Fruit fly (Drosophila melanogaster): ENCODE results near the gene by.

by gene

DNA sequence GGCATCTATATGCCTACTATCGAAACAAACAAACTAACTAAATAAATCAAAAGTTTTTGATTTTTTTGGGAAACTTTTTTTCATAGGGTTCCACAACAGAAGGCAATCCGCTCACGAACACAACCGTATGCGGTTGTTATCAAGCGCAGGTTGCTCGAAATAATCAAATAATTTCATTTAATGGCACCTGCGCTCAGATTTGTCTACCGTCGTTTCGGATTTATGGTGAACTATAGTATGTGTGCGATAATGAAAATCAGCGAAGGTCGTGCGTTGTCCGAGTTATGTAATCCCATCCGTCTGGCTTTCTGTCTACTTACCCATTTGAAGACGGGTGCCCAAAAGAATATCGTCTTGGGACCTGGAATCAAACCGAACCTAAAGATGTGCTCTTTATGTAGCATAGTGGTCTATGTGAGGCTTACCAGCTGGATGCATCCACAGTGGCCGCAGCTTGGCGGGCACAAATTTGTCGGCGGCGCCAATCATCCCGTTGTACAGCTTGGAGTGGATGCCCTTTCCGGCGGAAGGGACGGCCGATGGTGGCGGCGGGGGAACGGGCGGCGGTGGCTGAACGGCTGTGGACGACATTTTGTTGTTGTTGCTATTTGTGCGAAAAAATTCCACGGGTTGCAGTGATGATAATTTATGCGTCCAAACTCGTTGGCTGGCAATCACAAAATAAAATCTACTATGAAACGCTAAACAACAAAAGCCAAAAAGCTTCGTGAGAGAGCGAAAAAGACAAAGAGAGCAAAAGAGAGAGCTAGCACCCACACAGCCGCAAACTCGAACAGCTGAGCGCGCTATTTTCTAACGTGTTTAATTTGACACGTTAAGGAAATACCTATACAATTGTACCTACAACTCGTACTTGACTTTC is 40.4 kb upstream of the by start (continued):
- TF ChIP-seq Fer1 (GFP tag; optimal IDR thresholded peaks at IDR 0.05) (peak; percentile 11), CoRest (tag; optimal IDR thresholded peaks at IDR 0.05) (no peak), CG6854 (GFP tag; optimal IDR thresholded peaks at IDR 0.05) (no peak), inv (GFP tag; IDR thresholded peaks at IDR 0.05; ENCODE audit: partially characterized antibody) (peak; percentile 11; the same call in 1 of the 2 replicates), Doc2 (GFP tag; IDR thresholded peaks at IDR 0.05) (no peak), CG2889 (GFP tag; IDR thresholded peaks at IDR 0.05) (no peak), nerfin-1 (tag; optimal IDR thresholded peaks at IDR 0.05) (no peak), Tbp (GFP tag; optimal IDR thresholded peaks at IDR 0.05) (no peak), slbo (GFP tag; IDR thresholded peaks at IDR 0.05) (peak; percentile 19), CG17328 (GFP tag; IDR thresholded peaks at IDR 0.05) (0 out of 2 replicates have a peak, but pooled peaks have one; percentile 23), usp (GFP tag; optimal IDR thresholded peaks at IDR 0.05) (no peak), ash1 (GFP tag; optimal IDR thresholded peaks at IDR 0.05) (no peak), Dip2 (GFP tag; IDR thresholded peaks at IDR 0.05) (no peak), Nf-YC (tag; optimal IDR thresholded peaks at IDR 0.05) (no peak), dpn (GFP tag; optimal IDR thresholded peaks at IDR 0.05) (no peak), CG14965 (GFP tag; optimal IDR thresholded peaks at IDR 0.05; ENCODE audit: borderline replicate concordance) (no peak), CG18599 (GFP tag; optimal IDR thresholded peaks at IDR 0.05) (peak; percentile 19), CG33557 (GFP tag; optimal IDR thresholded peaks at IDR 0.05) (no peak), gt (GFP tag; IDR thresholded peaks at IDR 0.05) (no peak), Chrac-16 (GFP tag; optimal IDR thresholded peaks at IDR 0.05) (no peak), CG1024 (GFP tag; IDR thresholded peaks at IDR 0.05) (no peak), fru (optimal IDR thresholded peaks at IDR 0.05) (no peak), CG4360 (GFP tag; IDR thresholded peaks at IDR 0.05) (peak; percentile 79), Camta (GFP tag; optimal IDR thresholded peaks at IDR 0.05) (no peak), CG11247 (GFP tag; IDR thresholded peaks at IDR 0.05) (no peak), Nf-YB (GFP tag; optimal IDR thresholded peaks at IDR 0.05) (no peak), fd64A (GFP tag; optimal IDR thresholded peaks at IDR 0.05) (peak; percentile 21), grn (GFP tag; optimal IDR thresholded peaks at IDR 0.05) (peak; percentile 88), CG5953 (GFP tag; IDR thresholded peaks at IDR 0.05) (0 out of 2 replicates have a peak, but pooled peaks have one; percentile 26), H15 (GFP tag; IDR thresholded peaks at IDR 0.05) (no peak), CG4282 (GFP tag; optimal IDR thresholded peaks at IDR 0.05) (no peak), CG1832 (GFP tag; optimal IDR thresholded peaks at IDR 0.05) (no peak), HmgZ (tag; optimal IDR thresholded peaks at IDR 0.05) (peak; percentile 33), CG7556 (GFP tag; optimal IDR thresholded peaks at IDR 0.05) (no peak), exex (tag; optimal IDR thresholded peaks at IDR 0.05) (peak; percentile 94), pros (GFP tag; optimal IDR thresholded peaks at IDR 0.05) (no peak), CG15073 (GFP tag; optimal IDR thresholded peaks at IDR 0.05) (no peak), CG3163 (GFP tag; optimal IDR thresholded peaks at IDR 0.05) (no peak), bab2 (GFP tag; optimal IDR thresholded peaks at IDR 0.05) (no peak), wor (GFP tag; IDR thresholded peaks at IDR 0.05) (no peak), her (GFP tag; optimal IDR thresholded peaks at IDR 0.05) (no peak), CG8290 (GFP tag; optimal IDR thresholded peaks at IDR 0.05) (no peak), CG8290 (tag; optimal IDR thresholded peaks at IDR 0.05) (peak in 1 of 2 experiments; percentile 28), crol (GFP tag; IDR thresholded peaks at IDR 0.05) (peak; percentile 86), lab (GFP tag; optimal IDR thresholded peaks at IDR 0.05) (peak; percentile 53), CG12769 (tag; optimal IDR thresholded peaks at IDR 0.05) (peak; percentile 42), Hmx (GFP tag; optimal IDR thresholded peaks at IDR 0.05) (no peak), pan (optimal IDR thresholded peaks at IDR 0.05) (no peak), pan (GFP tag; optimal IDR thresholded peaks at IDR 0.05 in 1 of 2, IDR thresholded peaks at IDR 0.05 in 1 of 2) (no peak), CG2120 (GFP tag; optimal IDR thresholded peaks at IDR 0.05) (no peak), dysf (GFP tag; IDR thresholded peaks at IDR 0.05) (no peak)
